Fruit fly (Drosophila melanogaster): Measurements from ENCODE around the gene Pep.

DNA sequence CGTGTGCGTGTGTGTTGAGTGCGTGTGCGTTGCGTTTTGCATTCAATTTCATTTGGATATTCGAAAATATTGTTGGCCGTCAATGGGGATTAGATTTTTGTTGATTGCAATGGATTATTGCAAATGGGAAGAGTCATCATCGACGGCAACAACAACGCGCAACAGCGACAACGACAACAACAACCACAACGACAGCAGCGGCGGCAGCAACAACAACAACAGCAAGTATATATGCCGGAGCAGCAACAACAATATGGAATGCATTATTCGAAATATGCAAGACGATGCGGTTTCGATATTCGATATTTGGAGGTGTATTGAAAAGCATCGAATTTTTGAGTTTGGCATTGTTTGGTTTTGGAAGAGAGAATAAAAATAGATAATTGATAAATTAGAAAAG, 2.8 kb downstream of the Pep start:
- TF ChIP-seq Dll (optimal IDR thresholded peaks at IDR 0.05) (no peak), EcR (GFP tag; optimal IDR thresholded peaks at IDR 0.05) (no peak)
